Worm (Caenorhabditis elegans) whole organism, young adult: Measurements from ENCODE around the gene srh-146.

Source experiments
- F33H1.4 ChIP-seq: fragments of 200-800 bp; sonication (Bioruptor generic); IDR thresholded peaks from 2 replicates; pipeline ENCODE4 v1.3.6; 2022; ENCODE audit warnings: missing genetic modification reagents, missing genetic modification characterization, missing compliant biosample characterization
- F37B4.10 ChIP-seq: fragments of 200-800 bp; sonication (Bioruptor generic); IDR thresholded peaks from 2 replicates; pipeline ENCODE4 v1.3.6; 2022; ENCODE audit warnings: missing genetic modification characterization, missing compliant biosample characterization
- F52B5.7 ChIP-seq: sonication (generic microtip); optimal IDR thresholded peaks from 2 replicates; lab custom pipeline; 2016; ENCODE audit warnings: mild to moderate bottlenecking, missing genetic modification characterization, missing compliant biosample characterization
- K11D2.4 ChIP-seq: fragments of 200-800 bp; sonication (Bioruptor generic); IDR thresholded peaks from 2 replicates; pipeline ENCODE4 v1.3.6; 2022; ENCODE audit warnings: missing genetic modification reagents, missing genetic modification characterization, missing compliant biosample characterization
- T26A5.8 ChIP-seq: sonication (generic microtip); optimal IDR thresholded peaks from 2 replicates; lab custom pipeline; 2016; ENCODE audit warnings: missing genetic modification characterization, missing compliant biosample characterization
- Y53G8AR.9 ChIP-seq: fragments of 200-800 bp; sonication (Bioruptor generic); conservative IDR thresholded peaks from 2 replicates; pipeline ENCODE4 v1.3.6; 2022; ENCODE audit warnings: missing genetic modification reagents, missing genetic modification characterization, missing compliant biosample characterization
- Y56A3A.18 ChIP-seq: fragments of 200-800 bp; sonication (Bioruptor generic); IDR thresholded peaks from 2 replicates; pipeline ENCODE4 v1.3.6; 2022; ENCODE audit warnings: missing genetic modification reagents, missing genetic modification characterization, missing compliant biosample characterization
- aptf-2 ChIP-seq: fragments of 200-800 bp; sonication (Bioruptor generic); conservative IDR thresholded peaks from 2 replicates; pipeline ENCODE4 v1.3.6; 2022; ENCODE audit warnings: missing genetic modification reagents, missing genetic modification characterization, missing compliant biosample characterization
- atf-7 ChIP-seq: sonication (generic microtip); optimal IDR thresholded peaks from 2 replicates; lab custom pipeline; 2017; ENCODE audit warnings: mild to moderate bottlenecking, missing genetic modification characterization, missing compliant biosample characterization
- attf-3 ChIP-seq: fragments of 200-800 bp; sonication (Bioruptor generic); conservative IDR thresholded peaks from 2 replicates; pipeline ENCODE4 v1.3.6; 2022; ENCODE audit warnings: missing genetic modification reagents, missing genetic modification characterization, missing compliant biosample characterization
- ceh-100 ChIP-seq: fragments of 200-800 bp; sonication (Bioruptor generic); IDR thresholded peaks from 2 replicates; pipeline ENCODE4 v1.3.6; 2022; ENCODE audit warnings: missing genetic modification reagents, missing genetic modification characterization, missing compliant biosample characterization
- die-1 ChIP-seq: sonication (generic microtip); optimal IDR thresholded peaks from 2 replicates; lab custom pipeline; 2016; ENCODE audit warnings: missing genotype, mild to moderate bottlenecking, missing genetic modification characterization, missing compliant biosample characterization
- dpff-1 ChIP-seq: sonication (generic microtip); optimal IDR thresholded peaks from 2 replicates; lab custom pipeline; 2017; ENCODE audit warnings: mild to moderate bottlenecking, missing genetic modification characterization, missing compliant biosample characterization
- hsf-1 ChIP-seq: fragments of 200-800 bp; sonication (Bioruptor generic); IDR thresholded peaks from 2 replicates; pipeline ENCODE4 v1.3.6; 2022; ENCODE audit warnings: missing genetic modification reagents, missing genetic modification characterization, missing compliant biosample characterization
- lin-26 ChIP-seq: fragments of 200-800 bp; sonication (Bioruptor generic); IDR thresholded peaks from 2 replicates; pipeline ENCODE4 v1.3.6; 2022; ENCODE audit warnings: missing genetic modification reagents, missing genetic modification characterization, missing compliant biosample characterization
- lin-35 ChIP-seq, 3 experiments: fragments of 150-350 bp in 2 of 3; sonication (generic microtip) in 1 of 3; optimal IDR thresholded peaks; 2 replicates each; lab custom pipeline; 2014 to 2018; ENCODE audit warnings: missing biosample characterization in 3 of 3, missing genetic modification characterization in 3 of 3, missing genetic modification reagents in 3 of 3
- lin-54 ChIP-seq: fragments of 200-800 bp; sonication (Bioruptor generic); optimal IDR thresholded peaks from 2 replicates; lab custom pipeline; 2018; ENCODE audit warnings: mild to moderate bottlenecking, missing genetic modification characterization, missing compliant biosample characterization
- lir-1 ChIP-seq: fragments of 200-800 bp; sonication (Bioruptor generic); conservative IDR thresholded peaks from 2 replicates; pipeline ENCODE4 v1.3.6; 2022; ENCODE audit warnings: missing genetic modification reagents, missing genetic modification characterization, missing compliant biosample characterization
- lsy-27 ChIP-seq: sonication (generic microtip); optimal IDR thresholded peaks from 2 replicates; lab custom pipeline; 2017; ENCODE audit warnings: missing genetic modification characterization, mild to moderate bottlenecking, missing compliant biosample characterization, antibody characterized with exemption, missing genotype, borderline replicate concordance; ENCODE audit not compliant: insufficient read depth
- madf-3 ChIP-seq: fragments of 200-800 bp; sonication (Bioruptor generic); IDR thresholded peaks from 2 replicates; pipeline ENCODE4 v1.3.6; 2022; ENCODE audit warnings: missing genetic modification reagents, missing genetic modification characterization, missing compliant biosample characterization
- mcd-1 ChIP-seq: fragments of 200-800 bp; sonication (Bioruptor generic); IDR thresholded peaks from 2 replicates; pipeline ENCODE4 v1.3.6; 2022; ENCODE audit warnings: missing genetic modification reagents, missing genetic modification characterization, missing compliant biosample characterization
- mel-28 ChIP-seq: sonication (generic microtip); optimal IDR thresholded peaks from 2 replicates; lab custom pipeline; 2016; ENCODE audit warnings: borderline replicate concordance, mild to moderate bottlenecking, missing genetic modification characterization, missing compliant biosample characterization
- nhr-80 ChIP-seq: sonication (generic microtip); optimal IDR thresholded peaks from 2 replicates; lab custom pipeline; 2016; ENCODE audit warnings: missing genetic modification characterization, missing compliant biosample characterization
- pha-4 ChIP-seq: fragments of 150-350 bp; sonication (generic microtip); optimal IDR thresholded peaks from 2 replicates; lab custom pipeline; 2014; ENCODE audit warnings: missing biosample characterization, missing genetic modification reagents, missing genetic modification characterization
- repo-1 ChIP-seq: sonication (generic microtip); optimal IDR thresholded peaks from 2 replicates; lab custom pipeline; 2017; ENCODE audit warnings: mild to moderate bottlenecking, missing genetic modification characterization, missing compliant biosample characterization
- rpc-1 ChIP-seq, 2 experiments: fragments of 150-350 bp in 1 of 2; sonication (generic microtip) in 1 of 2; optimal IDR thresholded peaks; 2 replicates each; lab custom pipeline; 2014 to 2018; ENCODE audit warnings: missing biosample characterization in 1 of 2, missing genetic modification characterization in 1 of 2, missing genetic modification reagents in 1 of 2, missing genotype in 1 of 2
- sea-2 ChIP-seq: fragments of 200-800 bp; sonication (Bioruptor generic); IDR thresholded peaks from 2 replicates; pipeline ENCODE4 v1.3.6; 2022; ENCODE audit warnings: missing genetic modification characterization, missing compliant biosample characterization
- snpc-4 ChIP-seq, 5 experiments: fragments of 150-350 bp in 1 of 5; sonication (generic microtip) in 4 of 5; optimal IDR thresholded peaks; 2 replicates each; lab custom pipeline; 2014 to 2018; ENCODE audit warnings: missing genetic modification characterization in 5 of 5, missing biosample characterization in 3 of 5, antibody characterized with exemption in 2 of 5, mild to moderate bottlenecking in 2 of 5, missing compliant biosample characterization in 2 of 5, missing genotype in 2 of 5, moderate library complexity in 2 of 5, missing genetic modification reagents in 1 of 5
- sptf-2 ChIP-seq: fragments of 200-800 bp; sonication (Bioruptor generic); optimal IDR thresholded peaks from 2 replicates; lab custom pipeline; 2018; ENCODE audit warnings: mild to moderate bottlenecking, missing genetic modification characterization, missing compliant biosample characterization
- tbp1 ChIP-seq: fragments of 200-800 bp; sonication (Bioruptor generic); optimal IDR thresholded peaks from 2 replicates; lab custom pipeline; 2018; ENCODE audit warnings: mild to moderate bottlenecking, missing genetic modification characterization, missing compliant biosample characterization
- unc-62 ChIP-seq: fragments of 150-350 bp; optimal IDR thresholded peaks from 2 replicates; lab custom pipeline; 2014; ENCODE audit warnings: missing biosample characterization, missing genetic modification reagents, missing genetic modification characterization
- ztf-22 ChIP-seq: fragments of 200-800 bp; sonication (Bioruptor generic); optimal IDR thresholded peaks from 2 replicates; lab custom pipeline; 2018; ENCODE audit warnings: mild to moderate bottlenecking, missing genetic modification characterization, moderate library complexity, missing compliant biosample characterization
- ztf-28 ChIP-seq: fragments of 200-800 bp; sonication (Bioruptor generic); IDR thresholded peaks from 2 replicates; pipeline ENCODE4 v1.3.6; 2022; ENCODE audit warnings: missing genetic modification reagents, missing genetic modification characterization, missing compliant biosample characterization

Gene srh-146

DNA sequence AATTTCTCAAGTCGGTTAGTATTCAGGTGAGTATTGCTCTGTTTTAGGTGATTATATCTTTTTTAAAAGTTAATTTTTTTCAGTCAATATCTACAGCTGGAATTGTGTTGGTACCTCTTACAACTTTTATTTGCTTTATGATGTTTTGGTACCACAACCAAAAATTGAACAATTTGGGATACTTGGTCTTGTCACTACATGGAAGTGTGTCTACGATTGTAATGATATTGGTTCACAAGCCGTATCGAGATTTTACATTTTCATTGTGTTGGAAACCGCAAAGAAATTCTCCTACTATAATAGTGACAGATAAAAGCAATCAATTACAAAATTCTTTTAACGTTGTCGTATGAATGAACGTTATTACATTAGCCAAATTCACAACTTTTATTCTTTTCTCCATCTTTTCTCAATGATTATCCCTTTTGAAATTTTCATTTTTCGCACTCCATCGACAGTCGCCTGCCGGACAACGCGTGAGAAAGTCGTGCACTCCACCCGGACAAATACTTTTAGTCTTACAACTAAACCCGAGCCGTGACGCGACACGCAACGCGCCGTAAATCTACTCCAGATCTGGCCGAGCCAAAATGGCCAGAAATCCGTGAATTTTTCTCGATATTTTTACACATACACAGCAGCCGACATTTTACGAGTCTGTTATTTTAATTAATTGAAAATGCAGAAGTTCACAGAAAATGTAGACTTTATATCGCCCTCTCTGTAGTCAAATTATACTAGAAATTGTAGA lies 42.1 kb upstream of the srh-146 start (continued):
- TF ChIP-seq snpc-4 (GFP tag; optimal IDR thresholded peaks at IDR 0.05; lab: Kevin White, UChicago) (no peak), snpc-4 (tag; optimal IDR thresholded peaks at IDR 0.05; lab: Kevin White, UChicago) (peak in 2 of 4 experiments; percentile 7 to 86), ceh-100 (no peak), Y53G8AR.9 (GFP tag; lab: Robert Waterston, UW) (peak; percentile 62), repo-1 (peak; percentile 45), ztf-28 (GFP tag; lab: Robert Waterston, UW) (no peak), T26A5.8 (no peak), lsy-27 (tag; lab: Kevin White, UChicago) (no peak), attf-3 (no peak), die-1 (tag; lab: Kevin White, UChicago) (no peak), ztf-22 (GFP tag; lab: Kevin White, UChicago) (peak; percentile 50), F37B4.10 (GFP tag; lab: Robert Waterston, UW) (peak; percentile 98), rpc-1 (optimal IDR thresholded peaks at IDR 0.05; lab: Kevin White, UChicago) (no peak), rpc-1 (tag; optimal IDR thresholded peaks at IDR 0.05; lab: Kevin White, UChicago) (no peak), mel-28 (no peak), Y56A3A.18 (GFP tag; lab: Robert Waterston, UW) (peak; percentile 16; the same call in 1 of the 2 replicates), hsf-1 (peak; percentile 40; the same call in 1 of the 2 replicates)

DNA sequence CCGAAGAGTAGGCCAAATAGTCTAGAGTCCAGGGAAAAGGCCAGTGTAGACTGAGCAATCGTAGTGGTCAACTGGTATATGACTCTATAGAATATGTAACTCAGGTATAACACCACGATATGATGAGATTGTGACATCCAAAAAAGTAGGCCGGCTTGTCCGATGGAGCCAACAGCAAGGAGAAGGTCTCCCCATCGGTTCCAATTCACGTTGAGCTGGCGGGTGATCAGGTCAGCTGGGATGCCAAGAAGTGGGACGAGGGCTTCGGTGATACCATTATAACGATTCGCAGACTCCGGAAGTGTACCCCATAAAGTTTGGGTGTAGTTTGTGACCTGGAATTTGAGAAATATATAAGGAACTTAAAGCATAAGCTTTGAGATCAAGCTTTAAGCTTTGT lies 41.1 kb upstream of the srh-146 start:
- no peak for TF ChIP-seq aptf-2 (GFP tag; lab: Robert Waterston, UW)
- TF ChIP-seq madf-3 = 0 out of 2 replicates have a peak, but pooled peaks have one; percentile 20
- no peak for TF ChIP-seq lir-1
- TF ChIP-seq F37B4.10 (GFP tag; lab: Robert Waterston, UW) = peak; percentile 98
- TF ChIP-seq lin-26 (GFP tag; lab: Robert Waterston, UW) = no peak

DNA sequence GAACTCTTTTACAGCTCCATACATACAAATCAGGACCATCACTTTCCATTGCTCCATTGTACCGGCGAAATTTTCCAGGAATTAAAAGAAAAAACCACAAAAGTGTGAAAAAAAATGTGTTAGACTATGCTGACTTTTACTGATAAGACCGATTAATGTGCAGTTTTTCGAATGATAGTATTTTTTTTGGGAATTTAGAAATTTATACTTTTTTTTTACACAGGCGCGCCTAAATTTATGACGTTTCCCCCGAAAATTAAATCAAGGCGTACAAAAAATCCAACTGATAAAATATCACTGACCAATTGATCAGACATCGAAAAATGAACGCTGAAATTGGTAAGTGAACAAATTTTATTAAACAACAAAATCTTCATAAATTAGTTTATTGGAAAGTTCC lies 38.6 kb upstream of the srh-146 start, which contains the start of gene folt-2:
TSS of gene folt-2 (minus strand) at position 179 of the 400 bp plus-strand sequence.
- TF ChIP-seq nhr-80 (tag; lab: Kevin White, UChicago) (peak; percentile 76), atf-7 (tag; lab: Kevin White, UChicago) (peak; percentile 5), K11D2.4 (GFP tag; lab: Robert Waterston, UW) (no peak), mel-28 (no peak), sptf-2 (no peak), lin-35 (GFP tag; optimal IDR thresholded peaks at IDR 0.05; lab: Kevin White, UChicago) (no peak), sea-2 (GFP tag; lab: Robert Waterston, UW) (no peak)
- TF ChIP-seq, all 124 proteins: peak for 2

DNA sequence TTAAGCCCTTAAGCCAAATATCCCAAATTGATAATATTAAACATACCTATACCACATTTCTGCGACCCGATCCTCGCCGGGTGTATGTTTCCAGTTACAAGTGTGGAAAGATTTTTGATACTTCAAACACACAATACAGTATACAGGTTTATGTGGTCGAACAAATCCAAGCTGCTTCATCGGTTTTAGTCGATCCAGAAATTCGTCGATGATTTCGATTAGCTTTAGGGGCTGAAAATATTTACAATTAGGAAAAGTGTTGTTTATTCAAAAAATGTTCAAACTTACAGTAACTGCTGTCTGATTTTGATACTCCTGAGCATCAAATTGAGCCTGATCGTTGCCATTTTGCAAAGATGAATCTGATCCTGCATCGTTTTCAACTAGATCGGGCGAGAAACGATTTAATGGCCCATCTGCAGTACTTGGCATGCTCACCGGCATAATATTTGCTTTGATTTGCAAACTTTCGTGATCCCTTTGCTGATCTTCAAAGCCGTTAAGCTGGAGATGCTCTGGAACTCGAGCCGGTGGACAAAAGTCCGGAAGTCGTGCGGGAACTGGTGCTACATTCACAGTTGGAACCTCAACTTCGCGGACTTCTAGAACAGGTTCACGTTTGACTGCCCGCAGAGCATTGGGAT lies 37.7 kb upstream of the srh-146 start:
- no peak for TF ChIP-seq dpff-1 (tag; lab: Kevin White, UChicago)
- no peak for TF ChIP-seq lin-54 (GFP tag; lab: Kevin White, UChicago)
- TF ChIP-seq F37B4.10 (GFP tag; lab: Robert Waterston, UW) = peak; percentile 95; the same call in 1 of the 2 replicates
- peak; percentile 0 for TF ChIP-seq F52B5.7 (tag; lab: Kevin White, UChicago)

DNA sequence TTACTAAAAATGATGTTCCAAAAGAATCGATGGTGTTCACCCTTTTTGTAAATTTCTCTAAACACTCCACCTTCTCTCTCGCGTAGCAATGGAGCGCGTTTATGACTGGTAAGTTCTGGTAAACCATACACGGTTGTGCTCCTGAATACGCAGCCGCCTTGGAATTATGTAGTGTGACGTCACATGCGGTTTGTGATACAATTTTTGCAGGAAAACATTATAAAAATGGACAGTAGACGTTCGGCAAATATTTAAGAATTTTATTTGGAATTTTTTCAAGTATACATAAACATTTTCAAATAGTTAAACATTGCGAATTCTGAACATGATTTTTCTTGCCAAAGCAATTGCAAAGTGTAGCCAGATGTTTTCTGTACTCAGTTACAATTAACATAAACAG lies 36.5 kb upstream of the srh-146 start, which contains the start of gene F37B4.10:
TSS of gene F37B4.10 (minus strand) at position 101 of the 400 bp plus-strand sequence.
- TF ChIP-seq tbp1 (GFP tag; lab: Kevin White, UChicago) = no peak
- TF ChIP-seq nhr-80 (tag; lab: Kevin White, UChicago) = no peak
- TF ChIP-seq F33H1.4 = no peak
- TF ChIP-seq mel-28 = no peak
- no peak for TF ChIP-seq mcd-1 (GFP tag; lab: Robert Waterston, UW)
- TF ChIP-seq pha-4 (tag; lab: Kevin White, UChicago) = no peak
- no peak for TF ChIP-seq unc-62
